Fruit fly (Drosophila melanogaster): ENCODE data around the gene CG17712.

The CG17712 gene

DNA sequence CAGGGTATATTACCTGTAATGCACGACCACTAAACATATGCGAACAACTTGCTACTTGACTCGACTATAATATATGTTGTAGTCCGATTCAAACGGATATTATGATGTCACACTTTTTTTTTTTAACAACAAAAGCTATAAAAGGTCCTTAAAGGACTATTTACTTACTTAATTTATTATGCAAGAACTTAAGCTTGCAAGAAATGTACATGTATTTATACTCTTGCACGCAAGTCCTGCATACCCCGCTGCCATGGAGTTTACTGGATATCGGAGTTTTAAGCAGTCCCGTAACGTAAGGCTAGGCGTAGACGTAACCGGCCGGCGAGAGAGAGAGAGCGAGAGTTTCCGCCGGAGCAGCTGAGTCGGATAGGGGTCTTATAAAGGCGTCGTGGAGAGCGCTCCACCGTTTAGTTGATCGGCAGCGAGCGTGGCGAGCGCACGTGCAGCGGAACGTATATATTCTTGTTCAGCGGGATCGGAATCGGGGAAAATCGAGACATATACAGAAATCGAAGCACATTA, 14.8 kb downstream of the CG17712 start (continued):
- TF ChIP-seq CG16779 (tag; optimal IDR thresholded peaks at IDR 0.05) (peak; percentile 81), CG8632 (GFP tag; optimal IDR thresholded peaks at IDR 0.05) (peak; percentile 82), CG6808 (GFP tag; optimal IDR thresholded peaks at IDR 0.05) (peak; percentile 51), esn (GFP tag; optimal IDR thresholded peaks at IDR 0.05) (peak; percentile 81), CG11294 (GFP tag; IDR thresholded peaks at IDR 0.05) (peak; percentile 90), fkh (GFP tag; optimal IDR thresholded peaks at IDR 0.05) (peak; percentile 45), eg (GFP tag; IDR thresholded peaks at IDR 0.05) (peak; percentile 94), spab (GFP tag; optimal IDR thresholded peaks at IDR 0.05) (peak; percentile 65), CG11762 (GFP tag; optimal IDR thresholded peaks at IDR 0.05; ENCODE audit: insufficient read depth) (peak; percentile 90), CG7368 (GFP tag; optimal IDR thresholded peaks at IDR 0.05) (peak; percentile 88), CG31627 (GFP tag; optimal IDR thresholded peaks at IDR 0.05) (peak; percentile 76), CG6792 (GFP tag; optimal IDR thresholded peaks at IDR 0.05) (peak; percentile 91), Gug (GFP tag; IDR thresholded peaks at IDR 0.05) (peak; percentile 94), CG6163 (GFP tag; IDR thresholded peaks at IDR 0.05) (peak; percentile 88), CG10669 (GFP tag; optimal IDR thresholded peaks at IDR 0.05) (peak; percentile 78), Smox (GFP tag; optimal IDR thresholded peaks at IDR 0.05) (peak; percentile 58)

DNA sequence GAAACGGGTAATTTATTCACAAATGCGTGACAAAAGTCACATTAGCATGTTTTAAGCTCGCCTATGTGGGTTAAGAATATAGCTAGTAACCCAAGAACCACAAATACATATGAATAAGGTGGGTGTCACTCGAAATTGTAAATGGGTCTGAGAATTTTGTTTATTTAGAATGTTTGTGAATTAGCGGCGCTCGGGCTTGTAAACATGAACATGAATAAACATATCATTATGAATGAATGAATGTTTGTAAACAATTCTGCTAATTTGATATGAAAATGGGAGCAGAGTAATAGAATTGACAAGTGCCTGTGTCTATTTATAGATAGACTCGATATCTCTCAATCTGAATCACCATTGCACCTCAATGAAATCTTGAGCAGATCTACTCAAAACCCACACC, 16.8 kb downstream of the CG17712 start:
- TF ChIP-seq fd85E (GFP tag; optimal IDR thresholded peaks at IDR 0.05) (no peak), fkh (GFP tag; optimal IDR thresholded peaks at IDR 0.05) (peak; percentile 64)

DNA sequence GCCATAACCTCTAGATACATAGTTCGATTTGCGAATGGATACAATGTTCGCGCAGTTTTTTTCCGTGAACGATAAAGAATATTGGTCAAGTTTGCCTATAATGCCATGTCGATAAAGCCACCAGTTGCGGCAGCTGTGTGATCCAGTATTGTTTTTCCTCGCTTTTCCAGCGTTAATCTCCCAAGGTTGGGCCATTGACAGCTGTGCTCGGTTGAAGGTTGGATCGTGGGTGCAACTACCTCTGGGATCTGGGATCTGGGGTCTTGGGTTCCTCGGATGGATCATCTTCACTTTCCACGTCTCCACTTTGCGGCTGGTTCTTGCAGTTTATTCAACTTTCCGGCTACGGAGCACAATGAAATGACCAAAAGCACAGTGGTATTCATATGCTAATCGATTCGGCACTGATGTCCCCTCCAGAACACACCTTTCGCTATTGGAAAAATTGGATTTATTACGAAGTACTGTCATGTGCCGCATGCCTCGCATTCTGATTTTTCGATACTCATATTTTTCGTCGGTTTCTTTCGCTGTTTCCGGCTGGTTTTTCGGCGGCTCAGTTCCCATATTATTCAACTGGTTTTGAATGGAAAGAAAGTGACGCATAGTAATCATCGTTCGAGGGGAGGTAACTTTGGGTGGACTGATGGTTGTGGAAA, 18.6 kb downstream of the CG17712 start:
- TF ChIP-seq CG10669 (GFP tag; optimal IDR thresholded peaks at IDR 0.05) (no peak), CG6163 (GFP tag; IDR thresholded peaks at IDR 0.05) (peak; percentile 50; the same call in 2 of the 3 replicates), spab (GFP tag; optimal IDR thresholded peaks at IDR 0.05) (no peak), dac (GFP tag; optimal IDR thresholded peaks at IDR 0.05) (no peak), Eip78C (GFP tag) (no peak), CG11902 (GFP tag; optimal IDR thresholded peaks at IDR 0.05) (no peak)

DNA sequence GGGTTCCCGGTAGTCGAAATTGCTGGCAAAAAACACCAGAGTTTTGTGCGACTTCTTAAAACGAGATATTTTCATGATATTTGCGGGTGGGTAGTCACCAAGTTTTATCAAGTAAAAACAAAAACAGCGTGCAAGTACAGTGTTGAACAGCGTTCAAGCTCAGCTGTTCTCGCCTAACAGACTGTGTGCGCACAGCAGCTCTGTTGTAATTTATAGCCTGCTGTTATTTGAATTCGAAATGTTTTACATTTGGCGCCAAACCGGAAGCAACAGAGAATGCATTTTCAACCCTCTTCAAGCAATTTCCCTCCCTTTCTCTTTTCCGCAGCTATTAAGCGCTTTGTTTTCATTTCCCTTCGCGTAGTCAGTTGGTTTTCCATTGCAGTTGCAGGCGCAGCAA, 19.7 kb downstream of the CG17712 start, which contains the start of the genes CG17652 and CG17646:
CG17652 (minus strand) TSS at position 168 of the 400 bp plus-strand sequence.
CG17646 (plus strand) TSS at position 336 of the 400 bp plus-strand sequence.
- TF ChIP-seq Smox (GFP tag; optimal IDR thresholded peaks at IDR 0.05) (no peak), CG11294 (GFP tag; IDR thresholded peaks at IDR 0.05) (no peak), Sox15 (GFP tag; optimal IDR thresholded peaks at IDR 0.05) (no peak), CG3032 (tag; optimal IDR thresholded peaks at IDR 0.05) (no peak), dac (GFP tag; optimal IDR thresholded peaks at IDR 0.05) (no peak), cyc (GFP tag; optimal IDR thresholded peaks at IDR 0.05) (no peak), Eip78C (GFP tag) (peak; percentile 61), esn (GFP tag; optimal IDR thresholded peaks at IDR 0.05) (peak; percentile 40), svp (GFP tag) (no peak), CG10631 (GFP tag; optimal IDR thresholded peaks at IDR 0.05) (no peak), CG7368 (GFP tag; optimal IDR thresholded peaks at IDR 0.05) (no peak), CG4318 (GFP tag; optimal IDR thresholded peaks at IDR 0.05) (no peak), fd59A (GFP tag; optimal IDR thresholded peaks at IDR 0.05) (no peak), pdm3 (GFP tag; optimal IDR thresholded peaks at IDR 0.05) (no peak), Hr39 (GFP tag; optimal IDR thresholded peaks at IDR 0.05) (no peak), CG6854 (GFP tag; optimal IDR thresholded peaks at IDR 0.05) (peak; percentile 1), CG6792 (GFP tag; optimal IDR thresholded peaks at IDR 0.05) (no peak), Lpt (GFP tag; optimal IDR thresholded peaks at IDR 0.05) (no peak), CG6808 (GFP tag; optimal IDR thresholded peaks at IDR 0.05) (no peak), Hr38 (GFP tag; optimal IDR thresholded peaks at IDR 0.05) (no peak), CG10669 (GFP tag; optimal IDR thresholded peaks at IDR 0.05) (no peak), net (GFP tag; optimal IDR thresholded peaks at IDR 0.05) (no peak), CG8119 (GFP tag; IDR thresholded peaks at IDR 0.05) (no peak), acj6 (GFP tag; optimal IDR thresholded peaks at IDR 0.05) (no peak), CG9139 (GFP tag; optimal IDR thresholded peaks at IDR 0.05) (no peak), Eip75B (GFP tag; optimal IDR thresholded peaks at IDR 0.05) (no peak), salr (GFP tag; optimal IDR thresholded peaks at IDR 0.05) (no peak), CG6276 (GFP tag; optimal IDR thresholded peaks at IDR 0.05) (no peak), spab (GFP tag; optimal IDR thresholded peaks at IDR 0.05) (no peak), CG6163 (GFP tag; IDR thresholded peaks at IDR 0.05) (peak; percentile 45; the same call in 2 of the 3 replicates), vri (GFP tag; optimal IDR thresholded peaks at IDR 0.05) (peak; percentile 15), Ets21C (GFP tag; optimal IDR thresholded peaks at IDR 0.05) (no peak), Hr4 (GFP tag; optimal IDR thresholded peaks at IDR 0.05) (no peak), fkh (GFP tag; optimal IDR thresholded peaks at IDR 0.05) (peak; percentile 66), achi (GFP tag; optimal IDR thresholded peaks at IDR 0.05) (no peak)

Measured in whole organism, prepupa.